Worm (Caenorhabditis elegans) whole organism, late embryonic: ENCODE measurements around the gene F20D6.9.

ENCODE experiments used
- fkh-10 ChIP-seq: fragments of 150-350 bp; optimal IDR thresholded peaks from 2 replicates; lab custom pipeline; 2014; ENCODE audit warnings: missing biosample characterization, missing genetic modification reagents, missing genetic modification characterization
- hlh-15 ChIP-seq: sonication (generic microtip); optimal IDR thresholded peaks from 2 replicates; lab custom pipeline; 2016; ENCODE audit warnings: missing genetic modification characterization, missing compliant biosample characterization
- nhr-232 ChIP-seq: sonication (generic microtip); optimal IDR thresholded peaks from 2 replicates; lab custom pipeline; 2016; ENCODE audit warnings: missing genetic modification characterization, missing compliant biosample characterization
- pha-4 ChIP-seq: fragments of 150-350 bp; optimal IDR thresholded peaks from 2 replicates; lab custom pipeline; 2018; ENCODE audit warnings: missing biosample characterization, missing genetic modification reagents, missing genetic modification characterization
- sdc-2 ChIP-seq: sonication (generic microtip); optimal IDR thresholded peaks from 2 replicates; lab custom pipeline; 2016; ENCODE audit warnings: missing genotype, missing genetic modification characterization, missing compliant biosample characterization
- sox-4 ChIP-seq: sonication (generic microtip); optimal IDR thresholded peaks from 2 replicates; lab custom pipeline; 2017; ENCODE audit warnings: mild to moderate bottlenecking, missing genetic modification characterization, inconsistent platforms, missing compliant biosample characterization

DNA sequence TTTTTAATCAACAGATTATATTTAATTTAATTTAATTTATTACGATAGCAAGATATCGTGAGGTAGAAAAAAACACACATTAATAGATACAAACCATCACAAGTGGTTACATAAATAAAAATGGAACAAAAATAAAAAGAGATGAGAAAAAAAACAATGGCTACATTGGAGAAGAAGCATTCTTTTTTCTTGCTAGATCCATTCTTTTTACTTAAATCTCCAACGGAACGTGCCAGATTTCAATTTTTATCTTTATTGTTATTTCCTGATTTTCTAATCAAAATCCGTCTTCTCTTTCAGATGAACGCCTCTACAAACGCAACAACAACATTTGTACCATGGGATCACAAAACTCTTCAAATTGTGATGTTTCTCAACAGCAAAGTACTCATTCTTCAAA is 33.6 kb downstream of the F20D6.9 start, which contains the start of gene D1014.2:
- TF ChIP-seq fkh-10: no peak
- TF ChIP-seq hlh-15 (tag; lab: Kevin White, UChicago): no peak
- no peak for TF ChIP-seq sdc-2
- TF ChIP-seq sox-4: no peak
- TF ChIP-seq nhr-232 (tag; lab: Kevin White, UChicago): no peak
- TF ChIP-seq pha-4 (tag; lab: Kevin White, UChicago): no peak
